Worm (Caenorhabditis elegans) whole organism, L1 larva: ENCODE measurements around the gene ZC178.2.

Source experiments
- C16A3.4 ChIP-seq: fragments of 150-350 bp; optimal IDR thresholded peaks from 2 replicates; lab custom pipeline; 2014; ENCODE audit warnings: missing biosample characterization, missing genetic modification characterization
- C34B4.2 ChIP-seq: sonication (generic microtip); optimal IDR thresholded peaks from 2 replicates; lab custom pipeline; 2017; ENCODE audit warnings: mild to moderate bottlenecking, missing genetic modification characterization, missing compliant biosample characterization
- blmp-1 ChIP-seq: fragments of 150-350 bp; optimal IDR thresholded peaks from 2 replicates; lab custom pipeline; 2014; ENCODE audit warnings: missing biosample characterization, missing genetic modification characterization
- ceh-82 ChIP-seq, 3 experiments: fragments of 150-350 bp in 1 of 3; sonication (generic microtip) in 2 of 3; optimal IDR thresholded peaks; 2 replicates each; lab custom pipeline; 2014 to 2017; ENCODE audit warnings: missing biosample characterization in 3 of 3, missing genetic modification characterization in 3 of 3
- dpl-1 ChIP-seq, 3 experiments: fragments of 150-350 bp in 2 of 3; sonication (generic microtip) in 1 of 3; optimal IDR thresholded peaks; 2 replicates each; lab custom pipeline; 2014 to 2017; ENCODE audit warnings: missing biosample characterization in 3 of 3, missing genetic modification characterization in 3 of 3, missing genetic modification reagents in 3 of 3
- efl-1 ChIP-seq, 4 experiments: fragments of 150-350 bp; optimal IDR thresholded peaks in 3 of 4; peaks in 1 of 4; 1 replicate in 1 of 4; 2 replicates in 3 of 4; lab custom pipeline; 2014; ENCODE audit warnings: missing biosample characterization in 2 of 4, missing genetic modification characterization in 2 of 4, missing genetic modification reagents in 2 of 4
- egl-27 ChIP-seq, 2 experiments: fragments of 150-350 bp in 1 of 2; sonication (generic microtip); optimal IDR thresholded peaks; 3 replicates each; lab custom pipeline; 2017 to 2018; ENCODE audit warnings: missing biosample characterization in 2 of 2, missing genetic modification characterization in 2 of 2, missing genetic modification reagents in 2 of 2
- elt-3 ChIP-seq, 6 experiments: fragments of 150-350 bp in 1 of 6; sonication (generic microtip); optimal IDR thresholded peaks; 2 replicates each; lab custom pipeline; 2017 to 2018; ENCODE audit warnings: missing biosample characterization in 6 of 6, missing genetic modification characterization in 6 of 6, inconsistent platforms in 1 of 6
- fkh-4 ChIP-seq: sonication (generic microtip); optimal IDR thresholded peaks from 2 replicates; lab custom pipeline; 2016; ENCODE audit warnings: missing compliant biosample characterization, missing genetic modification characterization, borderline replicate concordance
- grh-1 ChIP-seq: fragments of 200-800 bp; sonication (Bioruptor generic); IDR thresholded peaks from 2 replicates; pipeline ENCODE4 v1.3.6; 2022; ENCODE audit warnings: missing genetic modification reagents, missing genetic modification characterization, missing compliant biosample characterization
- irx-1 ChIP-seq: sonication (generic microtip); optimal IDR thresholded peaks from 2 replicates; lab custom pipeline; 2016; ENCODE audit warnings: missing genetic modification characterization, missing compliant biosample characterization
- isw-1 ChIP-seq: fragments of 200-800 bp; sonication (Bioruptor generic); IDR thresholded peaks from 2 replicates; pipeline ENCODE4 v1.3.6; 2022; ENCODE audit warnings: missing genetic modification characterization, missing compliant biosample characterization
- jun-1 ChIP-seq: fragments of 150-350 bp; optimal IDR thresholded peaks from 2 replicates; lab custom pipeline; 2014; ENCODE audit warnings: missing biosample characterization, missing genetic modification reagents, missing genetic modification characterization
- lin-13 ChIP-seq: fragments of 150-350 bp; optimal IDR thresholded peaks from 2 replicates; lab custom pipeline; 2014; ENCODE audit warnings: missing biosample characterization, missing genetic modification reagents, missing genetic modification characterization
- lin-14 ChIP-seq: fragments of 200-800 bp; sonication (Bioruptor generic); optimal IDR thresholded peaks from 2 replicates; lab custom pipeline; 2018; ENCODE audit warnings: mild to moderate bottlenecking, missing genetic modification characterization, moderate library complexity, missing compliant biosample characterization
- lin-35 ChIP-seq, 2 experiments: fragments of 150-350 bp; optimal IDR thresholded peaks; 2 replicates each; lab custom pipeline; 2014; ENCODE audit warnings: missing biosample characterization in 2 of 2, missing genetic modification characterization in 2 of 2, missing genetic modification reagents in 2 of 2
- lsy-2 ChIP-seq, 2 experiments: fragments of 150-350 bp; optimal IDR thresholded peaks; 2 replicates each; lab custom pipeline; 2014; ENCODE audit warnings: missing biosample characterization in 2 of 2, missing genetic modification characterization in 2 of 2
- mdl-1 ChIP-seq, 2 experiments: fragments of 150-350 bp; optimal IDR thresholded peaks; 2 replicates each; lab custom pipeline; 2014 to 2017; ENCODE audit warnings: missing biosample characterization in 2 of 2, missing genetic modification characterization in 2 of 2, inconsistent platforms in 1 of 2
- mep-1 ChIP-seq: fragments of 150-350 bp; optimal IDR thresholded peaks from 2 replicates; lab custom pipeline; 2014; ENCODE audit warnings: missing biosample characterization, missing genetic modification characterization
- nhr-19 ChIP-seq: fragments of 200-800 bp; sonication (Bioruptor generic); conservative IDR thresholded peaks from 2 replicates; pipeline ENCODE4 v1.3.6; 2022; ENCODE audit warnings: missing genetic modification characterization, missing compliant biosample characterization
- nhr-20 ChIP-seq: sonication (generic microtip); optimal IDR thresholded peaks from 2 replicates; lab custom pipeline; 2016; ENCODE audit warnings: mild to moderate bottlenecking, missing genetic modification characterization, missing compliant biosample characterization
- nhr-47 ChIP-seq: sonication (generic microtip); optimal IDR thresholded peaks from 2 replicates; lab custom pipeline; 2016; ENCODE audit warnings: mild to moderate bottlenecking, missing genetic modification characterization, moderate library complexity, missing compliant biosample characterization
- nhr-71 ChIP-seq: sonication (generic microtip); optimal IDR thresholded peaks from 2 replicates; lab custom pipeline; 2016; ENCODE audit warnings: mild to moderate bottlenecking, missing genetic modification characterization, moderate library complexity, missing compliant biosample characterization
- nhr-77 ChIP-seq: fragments of 150-350 bp; optimal IDR thresholded peaks from 2 replicates; lab custom pipeline; 2014; ENCODE audit warnings: missing biosample characterization, missing genetic modification characterization
- nhr-84 ChIP-seq: sonication (generic microtip); optimal IDR thresholded peaks from 2 replicates; lab custom pipeline; 2017; ENCODE audit warnings: missing biosample characterization, missing genetic modification characterization
- nhr-85 ChIP-seq: sonication (generic microtip); peaks from one replicate; lab custom pipeline; 2016; ENCODE audit warnings: missing genetic modification characterization, inconsistent platforms, missing compliant biosample characterization
- nhr-90 ChIP-seq: sonication (generic microtip); optimal IDR thresholded peaks from 2 replicates; lab custom pipeline; 2016; ENCODE audit warnings: mild to moderate bottlenecking, missing genetic modification characterization, missing compliant biosample characterization; ENCODE audit not compliant: poor library complexity
- pag-3 ChIP-seq: sonication (generic microtip); optimal IDR thresholded peaks from 2 replicates; lab custom pipeline; 2017; ENCODE audit warnings: missing genetic modification characterization, mild to moderate bottlenecking, missing compliant biosample characterization, antibody characterized with exemption, borderline replicate concordance; ENCODE audit not compliant: insufficient read depth
- pax-3 ChIP-seq: fragments of 200-800 bp; sonication (Bioruptor generic); optimal IDR thresholded peaks from 2 replicates; lab custom pipeline; 2018; ENCODE audit warnings: mild to moderate bottlenecking, missing genetic modification characterization, moderate library complexity, missing compliant biosample characterization
- pqm-1 ChIP-seq: sonication (generic microtip); optimal IDR thresholded peaks from 3 replicates; lab custom pipeline; 2017; ENCODE audit warnings: missing biosample characterization, missing genetic modification characterization
- rnt-1 ChIP-seq: sonication (generic microtip); optimal IDR thresholded peaks from 2 replicates; lab custom pipeline; 2016; ENCODE audit warnings: mild to moderate bottlenecking, missing genetic modification characterization, moderate library complexity, missing compliant biosample characterization
- snpc-4 ChIP-seq: fragments of 150-350 bp; optimal IDR thresholded peaks from 2 replicates; lab custom pipeline; 2014; ENCODE audit warnings: missing biosample characterization, missing genetic modification characterization
- snu-23 ChIP-seq: sonication (generic microtip); optimal IDR thresholded peaks from 2 replicates; lab custom pipeline; 2016; ENCODE audit warnings: missing genetic modification characterization, missing compliant biosample characterization
- sox-4 ChIP-seq: sonication (generic microtip); optimal IDR thresholded peaks from 2 replicates; lab custom pipeline; 2016; ENCODE audit warnings: missing genetic modification characterization, missing compliant biosample characterization
- sup-37 ChIP-seq: fragments of 200-800 bp; sonication (Bioruptor generic); optimal IDR thresholded peaks from 2 replicates; lab custom pipeline; 2018; ENCODE audit warnings: mild to moderate bottlenecking, missing genetic modification characterization, missing compliant biosample characterization
- swsn-7 ChIP-seq: sonication (generic microtip); optimal IDR thresholded peaks from 2 replicates; lab custom pipeline; 2016; ENCODE audit warnings: missing genetic modification characterization, missing compliant biosample characterization
- tbx-2 ChIP-seq: sonication (generic microtip); optimal IDR thresholded peaks from 2 replicates; lab custom pipeline; 2016; ENCODE audit warnings: missing genetic modification characterization, missing compliant biosample characterization
- unc-130 ChIP-seq: fragments of 150-350 bp; optimal IDR thresholded peaks from 2 replicates; lab custom pipeline; 2017; ENCODE audit warnings: missing biosample characterization, missing genetic modification characterization, inconsistent platforms
- unc-30 ChIP-seq: sonication (generic microtip); optimal IDR thresholded peaks from 2 replicates; lab custom pipeline; 2017; ENCODE audit warnings: missing biosample characterization, missing genetic modification characterization
- xbp-1 ChIP-seq: sonication (generic microtip); optimal IDR thresholded peaks from 2 replicates; lab custom pipeline; 2016; ENCODE audit warnings: missing genetic modification characterization, missing compliant biosample characterization
- ztf-4 ChIP-seq: fragments of 150-350 bp; optimal IDR thresholded peaks from 2 replicates; lab custom pipeline; 2014; ENCODE audit warnings: missing biosample characterization, missing genetic modification characterization

The ZC178.2 gene

ce11 chrV:8663023-8663422 is 48.8 kb downstream of the ZC178.2 start (continued):
- TF ChIP-seq ztf-4 (tag; lab: Kevin White, UChicago) (no peak), dpl-1 (GFP tag; optimal IDR thresholded peaks at IDR 0.05; lab: Kevin White, UChicago) (no peak), unc-130 (tag; lab: Kevin White, UChicago) (no peak), pax-3 (tag; lab: Kevin White, UChicago) (no peak), sup-37 (GFP tag; lab: Kevin White, UChicago) (no peak), sox-4 (tag; lab: Kevin White, UChicago) (no peak), nhr-47 (tag; lab: Kevin White, UChicago) (peak; percentile 40), mdl-1 (tag; optimal IDR thresholded peaks at IDR 0.05; lab: Kevin White, UChicago) (no peak), nhr-77 (tag; lab: Kevin White, UChicago) (no peak), jun-1 (tag; lab: Kevin White, UChicago) (no peak), rnt-1 (tag; lab: Kevin White, UChicago) (no peak), swsn-7 (tag; lab: Kevin White, UChicago) (peak; percentile 39), C34B4.2 (tag; lab: Kevin White, UChicago) (no peak), nhr-84 (no peak)

- TF ChIP-seq lin-35 (GFP tag; optimal IDR thresholded peaks at IDR 0.05; lab: Kevin White, UChicago): peak in 1 of 2 experiments; percentile 36
- peak; percentile 4 for TF ChIP-seq snpc-4 (tag; lab: Kevin White, UChicago)
- TF ChIP-seq elt-3 (tag; optimal IDR thresholded peaks at IDR 0.05; lab: Kevin White, UChicago): peak in 4 of 6 experiments; percentile 13 to 64 (median 35)
- TF ChIP-seq tbx-2 (tag; lab: Kevin White, UChicago): peak; percentile 53
- peak; percentile 99 for TF ChIP-seq nhr-85 (tag; lab: Kevin White, UChicago)
- TF ChIP-seq unc-30 (tag; lab: Kevin White, UChicago): no peak
- no peak for TF ChIP-seq efl-1 (optimal IDR thresholded peaks at IDR 0.05; lab: Kevin White, UChicago)
- peak in 1 of 2 experiments; percentile 75 for TF ChIP-seq efl-1 (GFP tag; optimal IDR thresholded peaks at IDR 0.05 in 1 of 2; lab: Kevin White, UChicago)
- no peak for TF ChIP-seq egl-27 (tag; optimal IDR thresholded peaks at IDR 0.05; lab: Kevin White, UChicago)
- TF ChIP-seq nhr-71 (tag; lab: Kevin White, UChicago): peak; percentile 86
- peak; percentile 85 for TF ChIP-seq nhr-90 (tag; lab: Kevin White, UChicago)
- TF ChIP-seq nhr-19 (GFP tag; lab: Robert Waterston, UW): peak; percentile 64
- TF ChIP-seq pax-3 (tag; lab: Kevin White, UChicago): no peak
- TF ChIP-seq blmp-1: peak; percentile 94
- peak; percentile 22 to 39 for TF ChIP-seq lsy-2 (tag; optimal IDR thresholded peaks at IDR 0.05; lab: Kevin White, UChicago)
- TF ChIP-seq nhr-47 (tag; lab: Kevin White, UChicago): peak; percentile 69
- peak in 1 of 2 experiments; percentile 51 for TF ChIP-seq mdl-1 (tag; optimal IDR thresholded peaks at IDR 0.05; lab: Kevin White, UChicago)
- TF ChIP-seq lin-13 (GFP tag; lab: Kevin White, UChicago): peak; percentile 4
- TF ChIP-seq lin-14 (GFP tag; lab: Kevin White, UChicago): peak; percentile 93
- TF ChIP-seq irx-1 (tag; lab: Kevin White, UChicago): peak; percentile 60
- TF ChIP-seq pag-3 (tag; lab: Kevin White, UChicago): peak; percentile 19
- TF ChIP-seq C16A3.4 (tag; lab: Kevin White, UChicago): peak; percentile 34
- peak; percentile 47 for TF ChIP-seq mep-1 (tag; lab: Kevin White, UChicago)
- TF ChIP-seq swsn-7 (tag; lab: Kevin White, UChicago): peak; percentile 6
- TF ChIP-seq snu-23: peak; percentile 71
- peak; percentile 62; the same call in 1 of the 2 replicates for TF ChIP-seq grh-1
- no peak for TF ChIP-seq fkh-4 (tag; lab: Kevin White, UChicago)
- peak; percentile 35 for TF ChIP-seq xbp-1 (tag; lab: Kevin White, UChicago)
- no peak for TF ChIP-seq pqm-1 (tag; lab: Kevin White, UChicago)
- peak in 1 of 3 experiments; percentile 19 for TF ChIP-seq ceh-82 (tag; optimal IDR thresholded peaks at IDR 0.05; lab: Kevin White, UChicago)
- TF ChIP-seq nhr-20: peak; percentile 86
- TF ChIP-seq isw-1 (GFP tag; lab: Robert Waterston, UW): no peak
- TF ChIP-seq, all 84 proteins: peak for 25
Observed at ce11 chrV:8662056-8663006, 49.5 kb downstream of the ZC178.2 start.
